Fruit fly (Drosophila melanogaster) whole organism, embryonic: ENCODE results near the gene CG34357.
A peak's percentile ranks its signal among the peaks of the same experiment; 100 is the strongest.

Experiments
- Abd-B ChIP-seq: fragments of 200-800 bp; sonication (Bioruptor generic); optimal IDR thresholded peaks from 2 replicates; lab custom pipeline; 2018; ENCODE audit warnings: missing biosample characterization, mild to moderate bottlenecking, missing genetic modification characterization, moderate library complexity
- Atf6 ChIP-seq: fragments of 200-800 bp; sonication (Bioruptor generic); IDR thresholded peaks from 2 replicates; pipeline ENCODE4 v1.3.6; 2022; ENCODE audit warnings: missing biosample characterization, missing genetic modification characterization
- Bgb ChIP-seq: fragments of 200-800 bp; sonication (Bioruptor generic); IDR thresholded peaks from 2 replicates; pipeline ENCODE4 v1.3.6; 2022; ENCODE audit warnings: missing biosample characterization, missing genetic modification characterization; ENCODE audit not compliant: partially characterized antibody
- BtbVII ChIP-seq: fragments of 200-800 bp; sonication (Bioruptor generic); optimal IDR thresholded peaks from 3 replicates; lab custom pipeline; 2017; ENCODE audit warnings: missing biosample characterization, mild to moderate bottlenecking, missing genetic modification characterization
- C15 ChIP-seq: fragments of 200-800 bp; sonication (Bioruptor generic); IDR thresholded peaks from 3 replicates; pipeline ENCODE4 v1.3.6; 2022; ENCODE audit warnings: missing biosample characterization, missing genetic modification characterization
- CG10147 ChIP-seq: fragments of 200-800 bp; sonication (Bioruptor generic); optimal IDR thresholded peaks from 2 replicates; lab custom pipeline; 2019; ENCODE audit warnings: missing biosample characterization, mild to moderate bottlenecking, missing genetic modification characterization, moderate library complexity
- CG10209 ChIP-seq: fragments of 200-800 bp; sonication (Bioruptor generic); optimal IDR thresholded peaks from 3 replicates; lab custom pipeline; 2017; ENCODE audit warnings: missing biosample characterization, mild to moderate bottlenecking, missing genetic modification characterization, missing genetic modification reagents
- CG13775 ChIP-seq: fragments of 200-800 bp; sonication (Bioruptor generic); optimal IDR thresholded peaks from 3 replicates; lab custom pipeline; 2017; ENCODE audit warnings: missing biosample characterization, mild to moderate bottlenecking, missing genetic modification characterization
- CG15073 ChIP-seq: fragments of 200-800 bp; sonication (Bioruptor generic); optimal IDR thresholded peaks from 2 replicates; lab custom pipeline; 2016; ENCODE audit warnings: missing biosample characterization, missing genetic modification characterization
- CG15269 ChIP-seq: fragments of 200-800 bp; sonication (Bioruptor generic); optimal IDR thresholded peaks from 2 replicates; lab custom pipeline; 2018; ENCODE audit warnings: missing biosample characterization, mild to moderate bottlenecking, missing genetic modification characterization, moderate library complexity
- CG1529 ChIP-seq: fragments of 200-800 bp; sonication (Bioruptor generic); optimal IDR thresholded peaks from 3 replicates; lab custom pipeline; 2018; ENCODE audit warnings: missing biosample characterization, missing genetic modification characterization
- CG15696 ChIP-seq: fragments of 200-800 bp; sonication (Bioruptor generic); optimal IDR thresholded peaks from 2 replicates; lab custom pipeline; 2019; ENCODE audit warnings: missing biosample characterization, mild to moderate bottlenecking, missing genetic modification characterization, moderate library complexity
- CG17912 ChIP-seq: fragments of 200-800 bp; sonication (Bioruptor generic); optimal IDR thresholded peaks from 2 replicates; lab custom pipeline; 2018; ENCODE audit warnings: missing biosample characterization, mild to moderate bottlenecking, missing genetic modification characterization
- CG18619 ChIP-seq: fragments of 200-800 bp; sonication (Bioruptor generic); optimal IDR thresholded peaks from 3 replicates; lab custom pipeline; 2017; ENCODE audit warnings: missing biosample characterization, mild to moderate bottlenecking, missing genetic modification characterization
- CG2129 ChIP-seq: fragments of 200-800 bp; sonication (Bioruptor generic); IDR thresholded peaks from 2 replicates; pipeline ENCODE4 v1.3.6; 2022; ENCODE audit warnings: missing biosample characterization, missing genetic modification characterization; ENCODE audit not compliant: partially characterized antibody
- CG30431 ChIP-seq: fragments of 200-800 bp; sonication (Bioruptor generic); optimal IDR thresholded peaks from 2 replicates; lab custom pipeline; 2017; ENCODE audit warnings: missing biosample characterization, missing genetic modification characterization
- CG33213 ChIP-seq: fragments of 200-800 bp; sonication (Bioruptor generic); optimal IDR thresholded peaks from 3 replicates; lab custom pipeline; 2016; ENCODE audit warnings: missing biosample characterization, missing genetic modification characterization
- CG3407 ChIP-seq: fragments of 200-800 bp; sonication (Bioruptor generic); optimal IDR thresholded peaks from 2 replicates; lab custom pipeline; 2018; ENCODE audit warnings: missing biosample characterization, mild to moderate bottlenecking, missing genetic modification characterization
- CG34376 ChIP-seq: fragments of 200-800 bp; sonication (Bioruptor generic); optimal IDR thresholded peaks from 2 replicates; lab custom pipeline; 2018; ENCODE audit warnings: missing biosample characterization, mild to moderate bottlenecking, missing genetic modification characterization
- CG4424 ChIP-seq: fragments of 200-800 bp; sonication (Bioruptor generic); optimal IDR thresholded peaks from 3 replicates; lab custom pipeline; 2016; ENCODE audit warnings: missing biosample characterization, missing genetic modification characterization
- CG7963 ChIP-seq: fragments of 200-800 bp; sonication (Bioruptor generic); IDR thresholded peaks from 3 replicates; pipeline ENCODE4 v1.3.6; 2022; ENCODE audit warnings: missing biosample characterization, missing genetic modification characterization; ENCODE audit not compliant: partially characterized antibody
- CG8281 ChIP-seq: fragments of 200-800 bp; sonication (Bioruptor generic); optimal IDR thresholded peaks from 2 replicates; lab custom pipeline; 2018; ENCODE audit warnings: missing biosample characterization, mild to moderate bottlenecking, missing genetic modification characterization, moderate library complexity
- CG8765 ChIP-seq: fragments of 200-800 bp; sonication (Bioruptor generic); IDR thresholded peaks from 2 replicates; pipeline ENCODE4 v1.3.6; 2022; ENCODE audit warnings: missing biosample characterization, missing genetic modification characterization
- CG9876 ChIP-seq: fragments of 200-800 bp; sonication (Bioruptor generic); optimal IDR thresholded peaks from 2 replicates; lab custom pipeline; 2016; ENCODE audit warnings: missing biosample characterization, missing genetic modification characterization
- Fer3 ChIP-seq: fragments of 200-800 bp; sonication (Bioruptor generic); optimal IDR thresholded peaks from 2 replicates; lab custom pipeline; 2018; ENCODE audit warnings: missing biosample characterization, mild to moderate bottlenecking, missing genetic modification characterization, moderate library complexity
- Hand ChIP-seq: fragments of 200-800 bp; sonication (Bioruptor generic); optimal IDR thresholded peaks from 2 replicates; lab custom pipeline; 2017; ENCODE audit warnings: mild to moderate bottlenecking, missing biosample characterization, missing genetic modification reagents, missing genetic modification characterization
- HmgD ChIP-seq: fragments of 200-800 bp; sonication (Bioruptor generic); optimal IDR thresholded peaks from 3 replicates; lab custom pipeline; 2016; ENCODE audit warnings: missing biosample characterization, missing genetic modification characterization
- Hmr ChIP-seq: fragments of 200-800 bp; sonication (Bioruptor generic); optimal IDR thresholded peaks from 3 replicates; lab custom pipeline; 2017; ENCODE audit warnings: mild to moderate bottlenecking, missing biosample characterization, missing genetic modification reagents, missing genetic modification characterization
- Hr78 ChIP-seq, 2 experiments: fragments of 200-800 bp in 1 of 2; fragments of >200 bp in 1 of 2; sonication (Bioruptor generic) in 1 of 2; optimal IDR thresholded peaks; 2 replicates each; lab custom pipeline; 2017 to 2019; ENCODE audit warnings: missing biosample characterization in 2 of 2, missing genetic modification characterization in 2 of 2, mild to moderate bottlenecking in 1 of 2, moderate library complexity in 1 of 2
- Kr ChIP-seq: fragments of 200-800 bp; sonication (Bioruptor generic); optimal IDR thresholded peaks from 2 replicates; lab custom pipeline; 2017; ENCODE audit warnings: missing biosample characterization, mild to moderate bottlenecking, missing genetic modification characterization
- Max ChIP-seq: fragments of 200-800 bp; sonication (Bioruptor generic); optimal IDR thresholded peaks from 2 replicates; lab custom pipeline; 2016; ENCODE audit warnings: missing biosample characterization, mild to moderate bottlenecking, missing genetic modification characterization
- Meics ChIP-seq: fragments of 200-800 bp; sonication (Bioruptor generic); optimal IDR thresholded peaks from 2 replicates; lab custom pipeline; 2017; ENCODE audit warnings: missing biosample characterization, mild to moderate bottlenecking, missing genetic modification characterization
- Nf-YB ChIP-seq: fragments of 200-800 bp; sonication (Bioruptor generic); optimal IDR thresholded peaks from 3 replicates; lab custom pipeline; 2019; ENCODE audit warnings: missing biosample characterization, mild to moderate bottlenecking, missing genetic modification characterization, moderate library complexity
- Optix ChIP-seq: fragments of 200-800 bp; sonication (Bioruptor generic); IDR thresholded peaks from 3 replicates; pipeline ENCODE4 v1.3.6; 2022; ENCODE audit warnings: missing biosample characterization, missing genetic modification characterization
- Spps ChIP-seq: fragments of 200-800 bp; sonication (Bioruptor generic); optimal IDR thresholded peaks from 2 replicates; lab custom pipeline; 2018; ENCODE audit warnings: missing biosample characterization, mild to moderate bottlenecking, missing genetic modification characterization
- Usf ChIP-seq: fragments of 200-800 bp; sonication (Bioruptor generic); optimal IDR thresholded peaks from 2 replicates; lab custom pipeline; 2017; ENCODE audit warnings: missing genotype, missing biosample characterization, missing genetic modification characterization
- disco-r ChIP-seq: fragments of 200-800 bp; sonication (Bioruptor generic); optimal IDR thresholded peaks from 2 replicates; lab custom pipeline; 2016; ENCODE audit warnings: missing biosample characterization, missing genetic modification characterization
- eyg ChIP-seq: fragments of 200-800 bp; sonication (Bioruptor generic); optimal IDR thresholded peaks from 3 replicates; lab custom pipeline; 2016; ENCODE audit warnings: missing biosample characterization, missing genetic modification characterization
- fd96Cb ChIP-seq: fragments of 200-800 bp; sonication (Bioruptor generic); optimal IDR thresholded peaks from 2 replicates; lab custom pipeline; 2018; ENCODE audit warnings: missing biosample characterization, mild to moderate bottlenecking, missing genetic modification characterization, moderate library complexity
- gce ChIP-seq: fragments of 200-800 bp; sonication (Bioruptor generic); IDR thresholded peaks from 3 replicates; pipeline ENCODE4 v1.3.6; 2022; ENCODE audit warnings: missing biosample characterization, missing genetic modification characterization
- gcm2 ChIP-seq: fragments of 200-800 bp; sonication (Bioruptor generic); optimal IDR thresholded peaks from 2 replicates; lab custom pipeline; 2016; ENCODE audit warnings: missing biosample characterization, missing genetic modification characterization
- klu ChIP-seq: fragments of 200-800 bp; sonication (Bioruptor generic); IDR thresholded peaks from 2 replicates; pipeline ENCODE4 v1.3.6; 2022; ENCODE audit warnings: missing biosample characterization, missing genetic modification characterization
- lmd ChIP-seq: fragments of 200-800 bp; sonication (Bioruptor generic); IDR thresholded peaks from 2 replicates; pipeline ENCODE4 v1.3.6; 2022; ENCODE audit warnings: missing biosample characterization, missing genetic modification characterization
- nerfin-2 ChIP-seq: fragments of 200-800 bp; sonication (Bioruptor generic); IDR thresholded peaks from 2 replicates; pipeline ENCODE4 v1.3.6; 2022; ENCODE audit warnings: missing biosample characterization, missing genetic modification characterization; ENCODE audit not compliant: partially characterized antibody
- odd ChIP-seq: fragments of 200-800 bp; sonication (Bioruptor generic); optimal IDR thresholded peaks from 2 replicates; lab custom pipeline; 2017; ENCODE audit warnings: missing biosample characterization, mild to moderate bottlenecking, missing genetic modification characterization
- row ChIP-seq: fragments of 200-800 bp; sonication (Bioruptor generic); IDR thresholded peaks from 3 replicates; pipeline ENCODE4 v1.3.6; 2022; ENCODE audit warnings: missing biosample characterization, missing genetic modification characterization
- sd ChIP-seq: fragments of 200-800 bp; sonication (Bioruptor generic); optimal IDR thresholded peaks from 3 replicates; lab custom pipeline; 2018; ENCODE audit warnings: missing biosample characterization, mild to moderate bottlenecking, missing genetic modification characterization, moderate library complexity
- shn ChIP-seq: fragments of 200-800 bp; sonication (Bioruptor generic); optimal IDR thresholded peaks from 3 replicates; lab custom pipeline; 2016; ENCODE audit warnings: missing biosample characterization, missing genetic modification characterization

CG34357 gene

DNA sequence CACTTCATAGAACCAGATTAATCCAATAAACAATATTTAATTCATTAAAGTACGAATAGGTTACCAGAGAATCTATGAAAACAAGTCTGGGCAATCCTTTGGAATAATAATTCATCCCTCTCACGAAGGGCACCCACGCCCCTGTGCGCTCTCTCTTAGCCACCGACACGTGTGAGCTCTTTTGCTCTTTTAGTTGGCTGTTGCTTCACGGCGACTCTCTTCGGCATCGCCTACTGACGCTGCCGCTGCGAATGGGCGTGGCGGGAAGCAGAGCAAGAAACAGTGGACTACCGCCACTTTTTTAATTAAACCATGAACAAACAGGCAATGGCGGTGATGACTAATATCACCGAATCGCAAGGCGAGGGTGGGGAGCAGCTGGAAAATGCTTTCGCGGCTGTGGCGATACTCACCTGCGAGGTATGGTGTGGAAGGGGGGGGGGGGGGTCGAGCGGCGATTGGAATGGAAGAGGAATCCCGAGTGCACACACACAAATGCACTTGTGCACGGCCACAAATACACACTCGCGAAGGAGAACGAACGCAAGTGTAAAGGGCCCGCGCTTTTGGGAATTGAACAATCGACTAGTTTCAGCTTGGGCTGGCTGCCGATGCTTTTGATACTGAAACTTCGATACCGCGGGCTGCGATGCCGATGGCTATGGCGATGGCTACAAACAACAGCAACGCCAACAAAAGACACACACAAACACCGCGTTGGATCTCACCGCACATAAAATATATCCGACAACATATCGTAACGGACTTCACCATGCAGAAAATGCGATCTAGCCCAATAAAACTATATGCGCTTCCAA is 79.4 kb downstream of the CG34357 start (continued):
- TF ChIP-seq Hr78 (GFP tag; optimal IDR thresholded peaks at IDR 0.05; lab: Kevin White, UChicago): peak in 1 of 2 experiments; percentile 52
- peak; percentile 41 for TF ChIP-seq CG10147 (GFP tag; lab: Kevin White, UChicago)
- peak; percentile 78 for TF ChIP-seq sd (tag; lab: Kevin White, UChicago)
- peak; percentile 76 for TF ChIP-seq fd96Cb
- TF ChIP-seq CG15696 (tag; lab: Kevin White, UChicago): peak; percentile 43
- TF ChIP-seq CG1529: peak; percentile 80
- TF ChIP-seq eyg (GFP tag; lab: Kevin White, UChicago): peak; percentile 89
- TF ChIP-seq HmgD (GFP tag; lab: Kevin White, UChicago): peak; percentile 27
- peak; percentile 85 for TF ChIP-seq BtbVII (GFP tag; lab: Kevin White, UChicago)
- peak; percentile 81 for TF ChIP-seq CG18619 (GFP tag; lab: Kevin White, UChicago)
- peak; percentile 73 for TF ChIP-seq CG30431 (GFP tag; lab: Kevin White, UChicago)
- peak; percentile 55; the same call in 1 of the 2 replicates for TF ChIP-seq CG8765 (GFP tag; lab: Robert Waterston, UW)
- no peak for TF ChIP-seq Kr (GFP tag; lab: Kevin White, UChicago)
- TF ChIP-seq CG9876 (GFP tag; lab: Kevin White, UChicago): peak; percentile 63
- TF ChIP-seq CG2129 (GFP tag; lab: Robert Waterston, UW): no peak
- TF ChIP-seq CG4424 (GFP tag; lab: Kevin White, UChicago): peak; percentile 90
- peak; percentile 82 for TF ChIP-seq CG10209 (GFP tag; lab: Kevin White, UChicago)
- peak; percentile 82 for TF ChIP-seq gcm2 (GFP tag; lab: Kevin White, UChicago)
- TF ChIP-seq CG3407 (GFP tag; lab: Kevin White, UChicago): peak; percentile 62
- TF ChIP-seq CG7963: no peak
- TF ChIP-seq Usf (GFP tag; lab: Kevin White, UChicago): peak; percentile 47
- TF ChIP-seq lmd (GFP tag; lab: Robert Waterston, UW): peak; percentile 84
- TF ChIP-seq shn (GFP tag; lab: Kevin White, UChicago): peak; percentile 71
- TF ChIP-seq nerfin-2 (GFP tag; lab: Robert Waterston, UW): no peak
- TF ChIP-seq CG13775 (GFP tag; lab: Kevin White, UChicago): peak; percentile 76
- TF ChIP-seq Meics (GFP tag; lab: Kevin White, UChicago): peak; percentile 90
- TF ChIP-seq gce: peak; percentile 88
- no peak for TF ChIP-seq CG17912 (GFP tag; lab: Kevin White, UChicago)
- peak; percentile 82 for TF ChIP-seq Fer3 (tag; lab: Kevin White, UChicago)
- TF ChIP-seq Max (GFP tag; lab: Kevin White, UChicago): peak; percentile 82
- TF ChIP-seq CG15269 (tag; lab: Kevin White, UChicago): peak; percentile 89
- TF ChIP-seq Abd-B (GFP tag; lab: Kevin White, UChicago): peak; percentile 50
- TF ChIP-seq Spps: peak; percentile 63
- peak; percentile 54 for TF ChIP-seq CG8281 (tag; lab: Kevin White, UChicago)
- TF ChIP-seq Hand: peak; percentile 51
- TF ChIP-seq CG34376 (GFP tag; lab: Kevin White, UChicago): peak; percentile 39
- no peak; the same call in 1 of the 2 replicates for TF ChIP-seq Bgb (GFP tag; lab: Robert Waterston, UW)
- TF ChIP-seq Nf-YB (GFP tag; lab: Kevin White, UChicago): peak; percentile 40
- TF ChIP-seq Hmr (GFP tag; lab: Kevin White, UChicago): peak; percentile 89
- peak; percentile 82 for TF ChIP-seq C15
- peak; percentile 82 for TF ChIP-seq odd (GFP tag; lab: Kevin White, UChicago)
- TF ChIP-seq CG15073 (GFP tag; lab: Kevin White, UChicago): peak; percentile 15
- TF ChIP-seq disco-r (GFP tag; lab: Kevin White, UChicago): peak; percentile 72
- peak; percentile 79 for TF ChIP-seq Optix
- TF ChIP-seq klu (GFP tag; lab: Robert Waterston, UW): 0 out of 2 replicates have a peak, but pooled peaks have one; percentile 39
- peak; percentile 84 for TF ChIP-seq CG33213
- peak; percentile 92 for TF ChIP-seq Atf6 (GFP tag; lab: Robert Waterston, UW)
- peak; percentile 87 for TF ChIP-seq row (GFP tag; lab: Robert Waterston, UW)
